Worm (Caenorhabditis elegans) whole organism, mixed stage, embryonic: ENCODE results near the gene F26F2.4.
"Not testable (repeated sequence)": the region's sequence is repeated elsewhere in the genome, so short reads cannot be mapped to it uniquely, and the experiment has no call there.

Experiments used
- M03D4.4 ChIP-seq: sonication (generic microtip); optimal IDR thresholded peaks from 2 replicates; lab custom pipeline; 2017; ENCODE audit warnings: mild to moderate bottlenecking, missing genetic modification characterization, missing compliant biosample characterization
- bed-3 ChIP-seq: fragments of 200-800 bp; sonication (Bioruptor generic); optimal IDR thresholded peaks from 3 replicates; lab custom pipeline; 2018; ENCODE audit warnings: mild to moderate bottlenecking, missing genetic modification characterization, moderate library complexity, missing compliant biosample characterization
- blmp-1 ChIP-seq: fragments of 150-350 bp; optimal IDR thresholded peaks from 2 replicates; lab custom pipeline; 2014; ENCODE audit warnings: missing biosample characterization, missing genetic modification characterization
- ceh-39 ChIP-seq: fragments of 150-350 bp; optimal IDR thresholded peaks from 2 replicates; lab custom pipeline; 2014; ENCODE audit warnings: missing biosample characterization, missing genetic modification characterization
- ceh-43 ChIP-seq: fragments of 200-800 bp; sonication (Bioruptor generic); optimal IDR thresholded peaks from 2 replicates; lab custom pipeline; 2018; ENCODE audit warnings: mild to moderate bottlenecking, missing genetic modification characterization, moderate library complexity, missing compliant biosample characterization
- ceh-83 ChIP-seq: fragments of 200-800 bp; sonication (Bioruptor generic); optimal IDR thresholded peaks from 2 replicates; lab custom pipeline; 2018; ENCODE audit warnings: mild to moderate bottlenecking, missing genetic modification characterization, missing compliant biosample characterization
- ces-1 ChIP-seq: fragments of 150-350 bp; optimal IDR thresholded peaks from 2 replicates; lab custom pipeline; 2014; ENCODE audit warnings: missing biosample characterization, missing genetic modification reagents, missing genetic modification characterization
- cnd-1 ChIP-seq: fragments of 200-800 bp; sonication (Bioruptor generic); optimal IDR thresholded peaks from 2 replicates; lab custom pipeline; 2018; ENCODE audit warnings: mild to moderate bottlenecking, missing genetic modification characterization, missing compliant biosample characterization
- elt-1 ChIP-seq: sonication (generic microtip); optimal IDR thresholded peaks from 2 replicates; lab custom pipeline; 2017; ENCODE audit warnings: missing genetic modification characterization, mild to moderate bottlenecking, missing compliant biosample characterization, antibody characterized with exemption, moderate library complexity, borderline replicate concordance; ENCODE audit not compliant: insufficient read depth
- flh-1 ChIP-seq: fragments of 200-800 bp; sonication (Bioruptor generic); optimal IDR thresholded peaks from 2 replicates; lab custom pipeline; 2018; ENCODE audit warnings: mild to moderate bottlenecking, missing genetic modification characterization, moderate library complexity, missing compliant biosample characterization
- ham-2 ChIP-seq: fragments of 200-800 bp; sonication (Bioruptor generic); optimal IDR thresholded peaks from 2 replicates; lab custom pipeline; 2018; ENCODE audit warnings: mild to moderate bottlenecking, missing genetic modification characterization, missing compliant biosample characterization
- hlh-1 ChIP-seq: fragments of 150-350 bp; optimal IDR thresholded peaks from 2 replicates; lab custom pipeline; 2014; ENCODE audit warnings: missing biosample characterization, missing genetic modification reagents, missing genetic modification characterization
- lin-13 ChIP-seq: fragments of 150-350 bp; optimal IDR thresholded peaks from 2 replicates; lab custom pipeline; 2014; ENCODE audit warnings: missing biosample characterization, missing genetic modification characterization
- lin-32 ChIP-seq: fragments of 200-800 bp; sonication (Bioruptor generic); optimal IDR thresholded peaks from 2 replicates; lab custom pipeline; 2018; ENCODE audit warnings: mild to moderate bottlenecking, missing genetic modification characterization, missing compliant biosample characterization
- lsy-2 ChIP-seq: fragments of 150-350 bp; optimal IDR thresholded peaks from 2 replicates; lab custom pipeline; 2014; ENCODE audit warnings: missing biosample characterization, missing genetic modification characterization
- mab-5 ChIP-seq: fragments of 150-350 bp; optimal IDR thresholded peaks from 2 replicates; lab custom pipeline; 2014; ENCODE audit warnings: missing biosample characterization, missing genetic modification characterization
- nhr-12 ChIP-seq: fragments of 150-350 bp; optimal IDR thresholded peaks from 2 replicates; lab custom pipeline; 2014; ENCODE audit warnings: missing biosample characterization, missing genetic modification characterization
- nhr-2 ChIP-seq: fragments of 150-350 bp; optimal IDR thresholded peaks from 2 replicates; lab custom pipeline; 2014; ENCODE audit warnings: missing biosample characterization, missing genetic modification characterization
- nhr-28 ChIP-seq: fragments of 150-350 bp; optimal IDR thresholded peaks from 2 replicates; lab custom pipeline; 2014; ENCODE audit warnings: missing biosample characterization, missing genetic modification characterization
- nhr-76 ChIP-seq: sonication (generic microtip); optimal IDR thresholded peaks from 2 replicates; lab custom pipeline; 2017; ENCODE audit warnings: missing biosample characterization, missing genetic modification characterization
- pha-4 ChIP-seq: fragments of 150-350 bp; optimal IDR thresholded peaks from 2 replicates; lab custom pipeline; 2018; ENCODE audit warnings: missing biosample characterization, missing genetic modification reagents, missing genetic modification characterization
- sem-2 ChIP-seq: fragments of 200-800 bp; sonication (Bioruptor generic); optimal IDR thresholded peaks from 2 replicates; lab custom pipeline; 2018; ENCODE audit warnings: mild to moderate bottlenecking, missing genetic modification characterization, missing compliant biosample characterization
- snpc-4 ChIP-seq: fragments of 150-350 bp; optimal IDR thresholded peaks from 2 replicates; lab custom pipeline; 2014; ENCODE audit warnings: missing biosample characterization, missing genetic modification characterization
- sptf-1 ChIP-seq: sonication (generic microtip); optimal IDR thresholded peaks from 2 replicates; lab custom pipeline; 2017; ENCODE audit warnings: mild to moderate bottlenecking, missing genetic modification characterization, moderate library complexity, missing compliant biosample characterization
- unc-120 ChIP-seq: sonication (generic microtip); optimal IDR thresholded peaks from 2 replicates; lab custom pipeline; 2017; ENCODE audit warnings: missing genetic modification characterization, missing compliant biosample characterization; ENCODE audit not compliant: poor library complexity, severe bottlenecking
- unc-39 ChIP-seq: fragments of 150-350 bp; optimal IDR thresholded peaks from 2 replicates; lab custom pipeline; 2014; ENCODE audit warnings: missing biosample characterization, missing genetic modification characterization
- zip-8 ChIP-seq: fragments of 150-350 bp; optimal IDR thresholded peaks from 2 replicates; lab custom pipeline; 2014; ENCODE audit warnings: missing biosample characterization, missing genetic modification characterization
- ztf-11 ChIP-seq: fragments of 150-350 bp; optimal IDR thresholded peaks from 2 replicates; lab custom pipeline; 2014; ENCODE audit warnings: missing biosample characterization, missing genetic modification characterization

Gene F26F2.4

ce11 chrV:20555120-20555519 lies 14.0 kb upstream of the F26F2.4 start, which contains the start of gene Y38H6C.21:
Y38H6C.21 (minus strand) TSS chrV:20555267.
- TF ChIP-seq bed-3: no peak
- TF ChIP-seq snpc-4 (tag; lab: Kevin White, UChicago): no peak

DNA sequence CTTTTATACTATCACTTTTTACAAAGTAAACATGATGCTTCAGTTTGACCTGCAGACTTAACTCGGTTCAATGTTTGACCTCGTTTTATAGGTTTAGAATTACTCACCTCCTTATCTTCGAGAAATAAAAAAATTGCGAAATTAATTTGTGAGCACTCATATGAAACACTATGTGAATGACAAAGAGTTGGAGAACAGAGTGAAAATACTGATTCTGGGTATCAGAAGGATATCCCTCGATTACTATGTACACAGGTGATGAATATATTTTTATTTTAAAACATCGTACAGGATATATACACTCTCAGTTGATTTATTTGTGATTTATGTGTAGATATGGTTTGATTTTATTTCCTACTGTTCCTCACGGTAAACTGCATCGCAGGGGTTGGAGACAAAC lies 12.8 kb upstream of the F26F2.4 start, which contains the start of gene Y38H6C.23:
Gene Y38H6C.23 (minus strand): TSS at position 101 of the 400 bp plus-strand sequence.
- no peak for TF ChIP-seq ceh-83
- TF ChIP-seq ham-2 (GFP tag; lab: Kevin White, UChicago): no peak
- TF ChIP-seq nhr-28: no peak

DNA sequence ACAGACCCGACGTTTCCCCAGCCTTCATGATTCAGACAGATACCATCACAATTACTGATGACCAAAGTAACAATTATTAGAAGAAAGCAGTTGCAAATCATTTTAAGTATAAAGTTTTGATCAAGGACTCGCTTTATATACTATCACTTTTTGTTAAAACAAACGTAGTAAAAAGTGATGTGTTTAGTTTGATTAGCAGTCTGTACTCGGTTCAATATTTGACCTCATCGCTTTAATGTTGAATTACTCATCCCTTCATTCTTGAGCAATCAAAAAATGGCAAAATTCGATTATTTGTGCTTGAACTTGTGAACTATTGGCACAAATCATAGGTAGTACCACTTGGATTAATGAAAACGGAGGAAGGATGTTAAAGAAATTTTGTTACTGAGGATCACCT lies 10.8 kb upstream of the F26F2.4 start, which contains the start of gene abf-4:
Gene abf-4 (minus strand): TSS at position 101 of the 400 bp plus-strand sequence.
- TF ChIP-seq sptf-1 (tag; lab: Kevin White, UChicago) (no peak), bed-3 (no peak), zip-8 (no peak), unc-39 (no peak), nhr-76 (no peak), nhr-2 (no peak), ceh-43 (no peak), lin-13 (tag; lab: Kevin White, UChicago) (no peak), ztf-11 (no peak), mab-5 (no peak), cnd-1 (tag; lab: Kevin White, UChicago) (no peak), flh-1 (GFP tag; lab: Kevin White, UChicago) (no peak), ceh-39 (tag; lab: Kevin White, UChicago) (no peak), lin-32 (GFP tag; lab: Kevin White, UChicago) (no peak), ces-1 (GFP tag; lab: Kevin White, UChicago) (no peak), pha-4 (tag; lab: Kevin White, UChicago) (no peak), elt-1 (tag; lab: Kevin White, UChicago) (no peak)

DNA sequence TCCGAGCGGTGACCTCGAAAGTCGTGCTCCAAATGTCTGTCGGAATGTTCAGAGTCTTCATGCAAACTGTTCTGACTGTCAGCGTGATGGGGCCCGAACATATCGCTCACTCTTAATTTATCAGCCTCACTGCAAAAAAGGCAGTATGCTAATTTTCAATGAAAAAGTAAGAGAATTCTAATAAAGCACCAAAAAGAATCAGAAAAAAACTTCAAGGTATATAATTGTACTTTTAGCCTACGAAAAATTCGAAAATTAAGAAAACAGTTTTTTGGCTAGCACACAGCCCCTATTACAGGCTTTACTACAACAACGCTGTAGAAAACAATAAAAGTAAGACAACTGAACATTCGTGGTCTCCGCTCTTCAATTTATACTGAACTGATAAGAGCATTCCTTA lies 7.3 kb upstream of the F26F2.4 start, which contains the start of gene F26F2.1:
Gene F26F2.1 (minus strand): TSS at position 101 of the 400 bp plus-strand sequence.
- TF ChIP-seq pha-4 (tag; lab: Kevin White, UChicago) (no peak), sem-2 (GFP tag; lab: Kevin White, UChicago) (no peak), nhr-76 (no peak), unc-120 (tag; lab: Kevin White, UChicago) (no peak)

DNA sequence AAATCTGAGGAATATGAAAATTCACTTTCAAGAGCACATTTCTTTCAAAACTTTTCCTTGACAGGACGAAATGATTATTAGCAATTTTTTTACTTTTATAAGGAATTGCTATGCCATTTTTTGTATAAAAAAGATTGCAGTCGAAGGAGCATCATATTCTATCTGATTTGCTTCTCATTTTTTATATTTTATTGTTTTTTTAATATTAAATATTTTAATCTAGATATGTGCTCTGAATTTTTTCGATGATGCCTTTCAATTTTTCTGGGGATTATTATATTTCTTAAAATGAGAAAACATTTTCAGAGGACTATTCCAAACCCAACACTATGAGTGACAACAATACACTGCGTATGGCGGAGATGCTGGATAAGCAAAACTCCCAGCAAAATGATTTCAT lies 5.0 kb upstream of the F26F2.4 start, which contains the start of gene F26F2.13:
Gene F26F2.13 (plus strand): TSS at position 301 of the 400 bp plus-strand sequence.
- TF ChIP-seq lsy-2 (tag; lab: Kevin White, UChicago); snpc-4 (tag; lab: Kevin White, UChicago); bed-3: not testable (repeated sequence)

DNA sequence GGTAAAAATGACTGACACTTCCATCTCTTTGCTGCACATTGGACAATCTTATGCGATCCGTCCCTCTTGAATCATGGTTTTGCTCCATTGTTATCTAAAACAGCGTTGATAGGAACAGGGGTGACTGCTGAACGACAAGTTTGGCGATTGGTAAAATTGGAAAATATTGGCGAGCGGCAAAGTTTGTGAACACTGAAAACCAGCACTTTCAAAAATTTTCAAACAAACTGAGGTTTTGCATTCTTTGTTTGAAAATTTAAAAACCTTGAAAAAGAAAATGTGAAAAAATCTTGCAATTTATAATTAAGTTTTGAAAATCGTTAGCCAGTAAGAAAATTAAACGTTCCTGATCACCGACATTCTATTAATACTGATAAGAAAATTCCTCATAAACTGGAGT lies 2.6 kb upstream of the F26F2.4 start, which contains the start of gene F26F2.3:
Gene F26F2.3 (minus strand): TSS at position 101 of the 400 bp plus-strand sequence.
- TF ChIP-seq sptf-1 (tag; lab: Kevin White, UChicago) (no peak), ham-2 (GFP tag; lab: Kevin White, UChicago) (no peak), cnd-1 (tag; lab: Kevin White, UChicago) (no peak), zip-8 (no peak), ceh-83 (no peak), lsy-2 (tag; lab: Kevin White, UChicago) (no peak), M03D4.4 (tag; lab: Kevin White, UChicago) (no peak), mab-5 (no peak), blmp-1 (tag; lab: Kevin White, UChicago) (no peak), ceh-43 (no peak), nhr-76 (no peak), nhr-28 (no peak)

ce11 chrV:20573392-20573791 lies 4.3 kb downstream of the F26F2.4 start, which contains the start of gene F26F2.5:
F26F2.5 (plus strand) TSS chrV:20573692.
- TF ChIP-seq lin-13 (tag; lab: Kevin White, UChicago): no peak

ce11 chrV:20574314-20574713 lies 5.2 kb downstream of the F26F2.4 start, which contains the start of gene clec-263:
clec-263 (plus strand) TSS chrV:20574614.
- TF ChIP-seq bed-3 (no peak), unc-39 (no peak), lin-32 (GFP tag; lab: Kevin White, UChicago) (no peak), ceh-83 (no peak), hlh-1 (tag; lab: Kevin White, UChicago) (no peak), nhr-12 (tag; lab: Kevin White, UChicago) (no peak)
